5 worm cellular contexts compared by ENCODE assay signal in the genomic region with DNA sequence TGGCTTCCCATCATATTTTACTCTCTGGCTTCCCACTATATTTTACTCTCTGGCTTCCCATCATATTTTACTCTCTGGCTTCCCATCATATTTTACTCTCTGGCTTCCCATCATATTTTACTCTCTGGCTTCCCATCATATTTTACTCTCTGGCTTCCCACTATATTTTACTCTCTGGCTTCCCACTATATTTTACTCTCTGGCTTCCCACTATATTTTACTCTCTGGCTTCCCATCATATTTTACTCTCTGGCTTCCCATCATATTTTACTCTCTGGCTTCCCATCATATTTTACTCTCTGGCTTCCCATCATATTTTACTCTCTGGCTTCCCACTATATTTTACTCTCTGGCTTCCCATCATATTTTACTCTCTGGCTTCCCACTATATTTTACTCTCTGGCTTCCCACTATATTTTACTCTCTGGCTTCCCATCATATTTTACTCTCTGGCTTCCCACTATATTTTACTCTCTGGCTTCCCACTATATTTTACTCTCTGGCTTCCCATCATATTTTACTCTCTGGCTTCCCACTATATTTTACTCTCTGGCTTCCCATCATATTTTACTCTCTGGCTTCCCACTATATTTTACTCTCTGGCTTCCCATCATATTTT.
TF ChIP-seq lines count a peak whose summit lies in the region.
"Not testable (repeated sequence)": the region's sequence is repeated elsewhere in the genome, so short reads cannot be mapped to it uniquely, and the experiment has no call there.

No protein-coding gene starts in this region.

TF ChIP-seq in whole organism, L4 larva, 104 proteins besides CTCF, POLR2A, EP300 and RAD21:
- peak; percentile 78; the same call in 1 of the 2 replicates for TF ChIP-seq Y105C5A.15 (GFP tag; IDR thresholded peaks at IDR 0.05; lab: Robert Waterston, UW)
- 0 out of 2 replicates have a peak, but pooled peaks have one; percentile 69 for TF ChIP-seq Y75B8A.6 (GFP tag; IDR thresholded peaks at IDR 0.05; lab: Robert Waterston, UW)
- peak; percentile 84; the same call in 1 of the 2 replicates for TF ChIP-seq pha-4 (GFP tag; IDR thresholded peaks at IDR 0.05; lab: Robert Waterston, UW)
- not testable (repeated sequence) for TF ChIP-seq pha-4 (tag; optimal IDR thresholded peaks at IDR 0.05; lab: Kevin White, UChicago)
- 0 out of 2 replicates have a peak, but pooled peaks have one; percentile 16 for TF ChIP-seq snpc-1.2 (GFP tag; IDR thresholded peaks at IDR 0.05; lab: Robert Waterston, UW)
- peak; percentile 83 for TF ChIP-seq set-16 (GFP tag; IDR thresholded peaks at IDR 0.05; lab: Robert Waterston, UW)
- peak; percentile 61; the same call in 1 of the 2 replicates for TF ChIP-seq F44E2.7 (GFP tag; IDR thresholded peaks at IDR 0.05; lab: Robert Waterston, UW)
- peak in 1 of 2 experiments; percentile 91; a peak in 2 of 4 replicates for TF ChIP-seq madf-5 (GFP tag; IDR thresholded peaks at IDR 0.05; lab: Robert Waterston, UW)
- TF ChIP-seq lin-1 (GFP tag; IDR thresholded peaks at IDR 0.05; lab: Robert Waterston, UW), result 0 out of 2 replicates have a peak, but pooled peaks have one; percentile 42
- 0 out of 2 replicates have a peak, but pooled peaks have one; percentile 52 for TF ChIP-seq madf-9 (GFP tag; conservative IDR thresholded peaks at IDR 0.05; lab: Robert Waterston, UW)
- TF ChIP-seq ceh-44 (GFP tag; IDR thresholded peaks at IDR 0.05; lab: Robert Waterston, UW), result 0 out of 2 replicates have a peak, but pooled peaks have one; percentile 44
- peak; percentile 44; the same call in 1 of the 2 replicates for TF ChIP-seq php-3 (GFP tag; IDR thresholded peaks at IDR 0.05; lab: Robert Waterston, UW)
TF ChIP-seq in whole organism, L4 larva: peak in this region for 11; not testable (repeated sequence) for 93.

TF ChIP-seq in whole organism, early embryonic, 17 proteins besides CTCF, POLR2A, EP300 and RAD21:
- peak; percentile 89 for TF ChIP-seq pes-1 (GFP tag; IDR thresholded peaks at IDR 0.05; lab: Robert Waterston, UW)
- TF ChIP-seq sea-1 (GFP tag; conservative IDR thresholded peaks at IDR 0.05; lab: Robert Waterston, UW), result peak; percentile 93
- TF ChIP-seq scrt-1 (GFP tag; IDR thresholded peaks at IDR 0.05; lab: Robert Waterston, UW), result peak; percentile 71
- TF ChIP-seq flt-1 (GFP tag; IDR thresholded peaks at IDR 0.05; lab: Robert Waterston, UW), result peak; percentile 88
- TF ChIP-seq tbx-37 (GFP tag; conservative IDR thresholded peaks at IDR 0.05; lab: Robert Waterston, UW), result peak; percentile 96
- peak; percentile 92 for TF ChIP-seq tbx-11 (GFP tag; IDR thresholded peaks at IDR 0.05; lab: Robert Waterston, UW)

TF ChIP-seq in whole organism, late embryonic, 69 proteins besides CTCF, POLR2A, EP300 and RAD21:
- peak; percentile 98 for TF ChIP-seq ceh-45 (GFP tag; IDR thresholded peaks at IDR 0.05; lab: Robert Waterston, UW)
- peak; percentile 98 for TF ChIP-seq unc-3 (GFP tag; conservative IDR thresholded peaks at IDR 0.05; lab: Robert Waterston, UW)
- TF ChIP-seq unc-3 (tag; optimal IDR thresholded peaks at IDR 0.05; lab: Kevin White, UChicago), result not testable (repeated sequence)
- TF ChIP-seq sox-2 (GFP tag; IDR thresholded peaks at IDR 0.05; lab: Robert Waterston, UW), result peak; percentile 67

TF ChIP-seq in whole organism, midembryonic, 9 proteins besides CTCF, POLR2A, EP300 and RAD21:
- TF ChIP-seq ref-1 (GFP tag; conservative IDR thresholded peaks at IDR 0.05; lab: Robert Waterston, UW), result peak; percentile 93
- TF ChIP-seq flt-1 (GFP tag; IDR thresholded peaks at IDR 0.05; lab: Robert Waterston, UW), result peak; percentile 94
- TF ChIP-seq T22C8.4 (GFP tag; IDR thresholded peaks at IDR 0.05; lab: Robert Waterston, UW), result peak; percentile 87
- TF ChIP-seq tab-1 (GFP tag; IDR thresholded peaks at IDR 0.05; lab: Robert Waterston, UW), result peak; percentile 89
- TF ChIP-seq klf-2 (GFP tag; conservative IDR thresholded peaks at IDR 0.05; lab: Robert Waterston, UW), result peak; percentile 98
- peak; percentile 97 for TF ChIP-seq ztf-29 (GFP tag; IDR thresholded peaks at IDR 0.05; lab: Robert Waterston, UW)
- TF ChIP-seq ztf-23 (GFP tag; IDR thresholded peaks at IDR 0.05; lab: Robert Waterston, UW), result peak; percentile 95
TF ChIP-seq in whole organism, midembryonic: peak in this region for 7; not testable (repeated sequence) for 2.

TF ChIP-seq in whole organism, young adult, 124 proteins besides CTCF, POLR2A, EP300 and RAD21:
- TF ChIP-seq ceh-58 (GFP tag; IDR thresholded peaks at IDR 0.05; lab: Robert Waterston, UW) (peak; percentile 99), bed-1 (GFP tag; IDR thresholded peaks at IDR 0.05; lab: Robert Waterston, UW) (0 out of 2 replicates have a peak, but pooled peaks have one; percentile 66), madf-3 (GFP tag; IDR thresholded peaks at IDR 0.05; lab: Robert Waterston, UW) (peak; percentile 88), ceh-40 (GFP tag; IDR thresholded peaks at IDR 0.05; lab: Robert Waterston, UW) (peak; percentile 89; the same call in 1 of the 2 replicates), hmg-20 (GFP tag; IDR thresholded peaks at IDR 0.05; lab: Robert Waterston, UW) (peak; percentile 21; the same call in 1 of the 2 replicates), nhr-120 (GFP tag; IDR thresholded peaks at IDR 0.05; lab: Robert Waterston, UW) (0 out of 2 replicates have a peak, but pooled peaks have one; percentile 46), ceh-91 (GFP tag; IDR thresholded peaks at IDR 0.05; lab: Robert Waterston, UW) (peak; percentile 77; the same call in 1 of the 2 replicates), Y53F4B.3 (GFP tag; IDR thresholded peaks at IDR 0.05; lab: Robert Waterston, UW) (peak; percentile 99; the same call in 1 of the 2 replicates), hsf-1 (GFP tag; IDR thresholded peaks at IDR 0.05; lab: Robert Waterston, UW) (peak; percentile 63; the same call in 1 of the 2 replicates), egrh-3 (GFP tag; IDR thresholded peaks at IDR 0.05; lab: Robert Waterston, UW) (peak; percentile 100)
